Fruit fly (Drosophila melanogaster) whole organism, embryonic: Measurements from ENCODE around the gene CG44261.
A peak's percentile ranks its signal among the peaks of the same experiment; 100 is the strongest.

Experiments used
- C15 ChIP-seq: fragments of 200-800 bp; sonication (Bioruptor generic); IDR thresholded peaks from 3 replicates; pipeline ENCODE4 v1.3.6; 2022; ENCODE audit warnings: missing biosample characterization, missing genetic modification characterization
- CG10543 ChIP-seq: fragments of 200-800 bp; sonication (Bioruptor generic); optimal IDR thresholded peaks from 3 replicates; lab custom pipeline; 2017; ENCODE audit warnings: missing biosample characterization, mild to moderate bottlenecking, missing genetic modification characterization, moderate library complexity
- CG10959 ChIP-seq: fragments of 200-800 bp; sonication (Bioruptor generic); IDR thresholded peaks from 2 replicates; pipeline ENCODE4 v1.3.6; 2022; ENCODE audit warnings: missing biosample characterization, missing genetic modification characterization
- CG11085 ChIP-seq: fragments of 200-800 bp; sonication (Bioruptor generic); IDR thresholded peaks from 2 replicates; pipeline ENCODE4 v1.3.6; 2022; ENCODE audit warnings: missing biosample characterization, missing genetic modification characterization
- CG12071 ChIP-seq: fragments of 200-800 bp; sonication (Bioruptor generic); optimal IDR thresholded peaks from 3 replicates; lab custom pipeline; 2018; ENCODE audit warnings: missing biosample characterization, mild to moderate bottlenecking, missing genetic modification characterization
- CG12104 ChIP-seq: fragments of 200-800 bp; sonication (Bioruptor generic); optimal IDR thresholded peaks from 3 replicates; lab custom pipeline; 2016; ENCODE audit warnings: missing biosample characterization, missing genetic modification characterization
- CG15696 ChIP-seq: fragments of 200-800 bp; sonication (Bioruptor generic); optimal IDR thresholded peaks from 2 replicates; lab custom pipeline; 2019; ENCODE audit warnings: missing biosample characterization, mild to moderate bottlenecking, missing genetic modification characterization, moderate library complexity
- CG16863 ChIP-seq: fragments of 200-800 bp; sonication (Bioruptor generic); optimal IDR thresholded peaks from 3 replicates; lab custom pipeline; 2016; ENCODE audit warnings: missing biosample characterization, missing genetic modification characterization
- CG17385 ChIP-seq: fragments of 200-800 bp; sonication (Bioruptor generic); optimal IDR thresholded peaks from 3 replicates; lab custom pipeline; 2018; ENCODE audit warnings: missing biosample characterization, mild to moderate bottlenecking, missing genetic modification characterization
- CG17802 ChIP-seq: fragments of 200-800 bp; sonication (Bioruptor generic); optimal IDR thresholded peaks from 2 replicates; lab custom pipeline; 2018; ENCODE audit warnings: missing biosample characterization, mild to moderate bottlenecking, missing genetic modification characterization, moderate library complexity
- CG4328 ChIP-seq: fragments of 200-800 bp; sonication (Bioruptor generic); optimal IDR thresholded peaks from 3 replicates; lab custom pipeline; 2017; ENCODE audit warnings: missing biosample characterization, missing genetic modification reagents, missing genetic modification characterization
- CG4820 ChIP-seq: fragments of 200-800 bp; sonication (Bioruptor generic); optimal IDR thresholded peaks from 3 replicates; lab custom pipeline; 2016; ENCODE audit warnings: missing biosample characterization, missing genetic modification characterization
- CG5245 ChIP-seq: fragments of 200-800 bp; sonication (Bioruptor generic); optimal IDR thresholded peaks from 3 replicates; lab custom pipeline; 2016; ENCODE audit warnings: missing biosample characterization, missing genetic modification characterization
- CG6254 ChIP-seq: fragments of 200-800 bp; sonication (Bioruptor generic); optimal IDR thresholded peaks from 3 replicates; lab custom pipeline; 2017; ENCODE audit warnings: mild to moderate bottlenecking, missing biosample characterization, missing genetic modification reagents, missing genetic modification characterization
- CG6683 ChIP-seq: fragments of 200-800 bp; sonication (Bioruptor generic); optimal IDR thresholded peaks from 2 replicates; lab custom pipeline; 2017; ENCODE audit warnings: missing biosample characterization, mild to moderate bottlenecking, missing genetic modification characterization, missing genetic modification reagents
- CG7556 ChIP-seq: fragments of 200-800 bp; sonication (Bioruptor generic); optimal IDR thresholded peaks from 2 replicates; lab custom pipeline; 2017; ENCODE audit warnings: missing biosample characterization, mild to moderate bottlenecking, missing genetic modification characterization
- CG8944 ChIP-seq: fragments of 200-800 bp; sonication (Bioruptor generic); optimal IDR thresholded peaks from 3 replicates; lab custom pipeline; 2016; ENCODE audit warnings: missing biosample characterization, missing genetic modification characterization
- CG9932 ChIP-seq: fragments of 200-800 bp; sonication (Bioruptor generic); IDR thresholded peaks from 2 replicates; pipeline ENCODE4 v1.3.6; 2022; ENCODE audit warnings: missing biosample characterization, missing genetic modification characterization
- CHES-1-like ChIP-seq: fragments of 200-800 bp; sonication (Bioruptor generic); optimal IDR thresholded peaks from 2 replicates; lab custom pipeline; 2016; ENCODE audit warnings: missing biosample characterization, missing genetic modification characterization
- CrebB ChIP-seq: fragments of 200-800 bp; sonication (Bioruptor generic); optimal IDR thresholded peaks from 3 replicates; lab custom pipeline; 2018; ENCODE audit warnings: missing biosample characterization, mild to moderate bottlenecking, missing genetic modification characterization
- D19B ChIP-seq: fragments of 200-800 bp; sonication (Bioruptor generic); optimal IDR thresholded peaks from 2 replicates; lab custom pipeline; 2017; ENCODE audit warnings: missing biosample characterization, mild to moderate bottlenecking, missing genetic modification characterization
- Dip2 ChIP-seq: fragments of 200-800 bp; sonication (Bioruptor generic); IDR thresholded peaks from 2 replicates; pipeline ENCODE4 v1.3.6; 2022; ENCODE audit warnings: missing biosample characterization, missing genetic modification characterization
- Dref ChIP-seq: fragments of 200-800 bp; sonication (Bioruptor generic); IDR thresholded peaks from 2 replicates; pipeline ENCODE4 v1.3.6; 2022; ENCODE audit warnings: missing biosample characterization, missing genetic modification characterization
- Fer2 ChIP-seq: fragments of 200-800 bp; sonication (Bioruptor generic); optimal IDR thresholded peaks from 2 replicates; lab custom pipeline; 2018; ENCODE audit warnings: missing biosample characterization, mild to moderate bottlenecking, missing genetic modification characterization, moderate library complexity
- Fer3 ChIP-seq: fragments of 200-800 bp; sonication (Bioruptor generic); optimal IDR thresholded peaks from 2 replicates; lab custom pipeline; 2018; ENCODE audit warnings: missing biosample characterization, mild to moderate bottlenecking, missing genetic modification characterization, moderate library complexity
- Hand ChIP-seq: fragments of 200-800 bp; sonication (Bioruptor generic); optimal IDR thresholded peaks from 2 replicates; lab custom pipeline; 2017; ENCODE audit warnings: mild to moderate bottlenecking, missing biosample characterization, missing genetic modification reagents, missing genetic modification characterization
- Opbp ChIP-seq: fragments of 200-800 bp; sonication (Bioruptor generic); IDR thresholded peaks from 3 replicates; pipeline ENCODE4 v1.3.6; 2022; ENCODE audit warnings: missing biosample characterization, missing genetic modification characterization; ENCODE audit not compliant: partially characterized antibody
- Rfx ChIP-seq: fragments of 200-800 bp; sonication (Bioruptor generic); IDR thresholded peaks from 2 replicates; pipeline ENCODE4 v1.3.6; 2022; ENCODE audit warnings: missing biosample characterization, missing genetic modification characterization
- Stat92E ChIP-seq, 3 experiments: fragments of >200 bp in 2 of 3; fragments of 200-800 bp in 1 of 3; sonication (Bioruptor generic) in 1 of 3; optimal IDR thresholded peaks; 2 replicates each; lab custom pipeline; 2017 to 2019; ENCODE audit warnings: missing biosample characterization in 3 of 3, missing genetic modification characterization in 3 of 3, mild to moderate bottlenecking in 1 of 3, moderate library complexity in 1 of 3
- YL-1 ChIP-seq: fragments of 200-800 bp; sonication (Bioruptor generic); optimal IDR thresholded peaks from 3 replicates; lab custom pipeline; 2017; ENCODE audit warnings: missing biosample characterization, mild to moderate bottlenecking, missing genetic modification characterization
- amos ChIP-seq: fragments of 200-800 bp; sonication (Bioruptor generic); IDR thresholded peaks from 2 replicates; pipeline ENCODE4 v1.3.6; 2022; ENCODE audit warnings: missing biosample characterization, missing genetic modification characterization; ENCODE audit not compliant: partially characterized antibody
- ato ChIP-seq: fragments of 200-800 bp; sonication (Bioruptor generic); IDR thresholded peaks from 2 replicates; pipeline ENCODE4 v1.3.6; 2022; ENCODE audit warnings: missing biosample characterization, missing genetic modification characterization; ENCODE audit not compliant: partially characterized antibody
- bowl ChIP-seq: fragments of 200-800 bp; sonication (Bioruptor generic); IDR thresholded peaks from 2 replicates; pipeline ENCODE4 v1.3.6; 2022; ENCODE audit warnings: missing biosample characterization, missing genetic modification characterization
- chm ChIP-seq: fragments of 200-800 bp; sonication (Bioruptor generic); IDR thresholded peaks from 2 replicates; pipeline ENCODE4 v1.3.6; 2022; ENCODE audit warnings: missing biosample characterization, missing genetic modification characterization
- dati ChIP-seq: fragments of 200-800 bp; sonication (Bioruptor generic); IDR thresholded peaks from 2 replicates; pipeline ENCODE4 v1.3.6; 2022; ENCODE audit warnings: missing biosample characterization, missing genetic modification characterization
- emc ChIP-seq: fragments of 200-800 bp; sonication (Bioruptor generic); optimal IDR thresholded peaks from 2 replicates; lab custom pipeline; 2016; ENCODE audit warnings: missing biosample characterization, missing genetic modification characterization
- eve ChIP-seq, 2 experiments: fragments of >200 bp; optimal IDR thresholded peaks; 2 replicates each; lab custom pipeline; 2017; ENCODE audit warnings: missing biosample characterization in 2 of 2, missing genetic modification characterization in 2 of 2
- kni ChIP-seq: fragments of 200-800 bp; sonication (Bioruptor generic); optimal IDR thresholded peaks from 3 replicates; lab custom pipeline; 2017; ENCODE audit warnings: mild to moderate bottlenecking, missing biosample characterization, missing genetic modification reagents, missing genetic modification characterization
- mirr ChIP-seq: fragments of 200-800 bp; sonication (Bioruptor generic); optimal IDR thresholded peaks from 3 replicates; lab custom pipeline; 2018; ENCODE audit warnings: missing biosample characterization, mild to moderate bottlenecking, missing genetic modification characterization
- onecut ChIP-seq: fragments of 200-800 bp; sonication (Bioruptor generic); IDR thresholded peaks from 2 replicates; pipeline ENCODE4 v1.3.6; 2022; ENCODE audit warnings: missing biosample characterization, missing genetic modification characterization
- pho ChIP-seq: fragments of 200-800 bp; sonication (Bioruptor generic); optimal IDR thresholded peaks from 2 replicates; lab custom pipeline; 2016; ENCODE audit warnings: missing biosample characterization, missing genetic modification characterization
- prd ChIP-seq, 3 experiments: fragments of >200 bp in 2 of 3; fragments of 200-800 bp in 1 of 3; sonication (Bioruptor generic) in 1 of 3; optimal IDR thresholded peaks in 2 of 3; IDR thresholded peaks in 1 of 3; 2 replicates in 2 of 3; 3 replicates in 1 of 3; pipeline versions ENCODE4 v1.3.6 to Lab custom; 2017 to 2022; ENCODE audit warnings: missing biosample characterization in 1 of 3, missing genetic modification characterization in 1 of 3
- run ChIP-seq: fragments of 200-800 bp; sonication (Bioruptor generic); optimal IDR thresholded peaks from 3 replicates; lab custom pipeline; 2018; ENCODE audit warnings: missing biosample characterization, mild to moderate bottlenecking, missing genetic modification characterization
- scrt ChIP-seq: fragments of 200-800 bp; sonication (Bioruptor generic); optimal IDR thresholded peaks from 2 replicates; lab custom pipeline; 2018; ENCODE audit warnings: missing biosample characterization, mild to moderate bottlenecking, missing genetic modification characterization, moderate library complexity
- sqz ChIP-seq: fragments of 200-800 bp; sonication (Bioruptor generic); optimal IDR thresholded peaks from 3 replicates; lab custom pipeline; 2018; ENCODE audit warnings: missing biosample characterization, mild to moderate bottlenecking, missing genetic modification characterization
- sug ChIP-seq: fragments of 200-800 bp; optimal IDR thresholded peaks from 2 replicates; lab custom pipeline; 2019; ENCODE audit warnings: missing biosample characterization, mild to moderate bottlenecking, missing genetic modification characterization, moderate library complexity
- usp ChIP-seq: fragments of >200 bp; optimal IDR thresholded peaks from 2 replicates; lab custom pipeline; 2017; ENCODE audit warnings: missing biosample characterization, missing genetic modification characterization
- vvl ChIP-seq: fragments of 200-800 bp; sonication (Bioruptor generic); IDR thresholded peaks from 2 replicates; pipeline ENCODE4 v1.3.6; 2022; ENCODE audit warnings: missing biosample characterization, missing genetic modification characterization
- wek ChIP-seq: fragments of 200-800 bp; sonication (Bioruptor generic); optimal IDR thresholded peaks from 3 replicates; lab custom pipeline; 2018; ENCODE audit warnings: missing biosample characterization, mild to moderate bottlenecking, missing genetic modification characterization, moderate library complexity

CG44261 gene

DNA sequence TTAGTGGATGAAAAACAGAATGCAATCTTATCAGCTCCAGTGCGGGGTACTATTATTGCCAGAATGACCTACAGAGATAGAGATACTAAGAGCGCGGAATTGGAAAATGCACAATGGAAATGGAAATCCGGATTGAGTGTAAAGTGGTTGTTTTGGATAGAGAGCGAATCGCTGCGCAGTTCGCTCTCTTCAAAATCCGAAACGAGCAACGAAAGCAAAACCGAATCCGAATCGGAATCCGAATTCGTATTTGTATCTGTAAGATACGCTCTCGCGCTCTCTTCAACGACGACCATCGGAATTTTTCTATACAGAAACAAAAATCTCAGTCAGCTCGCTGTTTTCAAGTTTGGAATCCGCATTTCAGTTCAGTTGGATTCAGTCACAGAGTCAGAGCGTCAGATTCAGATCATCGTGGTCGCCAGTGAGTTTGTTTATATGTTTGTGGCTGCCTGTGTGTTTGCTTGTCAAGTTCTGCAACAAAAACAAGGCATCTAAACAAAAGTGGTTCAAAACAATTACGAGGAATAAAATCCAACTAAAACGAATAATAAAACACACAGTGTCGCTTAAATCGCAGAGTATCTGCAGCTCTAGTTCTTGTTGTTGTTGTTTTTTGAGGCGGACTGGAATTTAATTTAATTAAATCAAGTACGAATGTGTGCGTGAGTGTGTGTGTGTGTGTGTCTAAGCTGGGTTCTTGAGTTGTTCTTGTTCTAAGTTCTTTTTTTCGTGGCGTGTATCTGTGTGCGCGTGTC, 9.8 kb upstream of the CG44261 start, which contains the start of gene ps (continued):
- no peak for TF ChIP-seq run (tag; lab: Kevin White, UChicago)
- TF ChIP-seq CG6683 (GFP tag; lab: Kevin White, UChicago) = no peak
- no peak for TF ChIP-seq prd (optimal IDR thresholded peaks at IDR 0.05; lab: Kevin White, UChicago)
- no peak for TF ChIP-seq prd (GFP tag; IDR thresholded peaks at IDR 0.05; lab: Robert Waterston, UW)
- peak; percentile 77 for TF ChIP-seq CG10543
- no peak for TF ChIP-seq emc
- TF ChIP-seq CG4820 (GFP tag; lab: Kevin White, UChicago) = no peak
- no peak for TF ChIP-seq usp (GFP tag; lab: Kevin White, UChicago)
- TF ChIP-seq Rfx (GFP tag; lab: Robert Waterston, UW) = no peak
- TF ChIP-seq sug (tag; lab: Kevin White, UChicago) = peak; percentile 51
- peak; percentile 40 for TF ChIP-seq CG17385 (GFP tag; lab: Kevin White, UChicago)
- no peak for TF ChIP-seq CG8944 (GFP tag; lab: Kevin White, UChicago)
- peak; percentile 44 for TF ChIP-seq scrt (GFP tag; lab: Kevin White, UChicago)
- no peak for TF ChIP-seq CG7556 (GFP tag; lab: Kevin White, UChicago)
- TF ChIP-seq Dip2 (GFP tag; lab: Robert Waterston, UW) = no peak
- peak; percentile 22 for TF ChIP-seq CHES-1-like (GFP tag; lab: Kevin White, UChicago)
- no peak for TF ChIP-seq CG6254 (GFP tag; lab: Kevin White, UChicago)
- TF ChIP-seq CG10959 = no peak
- no peak for TF ChIP-seq Fer2
- TF ChIP-seq dati (GFP tag; lab: Robert Waterston, UW) = no peak
- TF ChIP-seq CrebB (tag; lab: Kevin White, UChicago) = peak; percentile 29
- TF ChIP-seq CG4328 (GFP tag; lab: Kevin White, UChicago) = peak; percentile 5
- TF ChIP-seq kni (GFP tag; lab: Kevin White, UChicago) = peak; percentile 91
- TF ChIP-seq CG12071 = peak; percentile 37
- TF ChIP-seq Stat92E (GFP tag; optimal IDR thresholded peaks at IDR 0.05; lab: Kevin White, UChicago) = no peak
- TF ChIP-seq amos (GFP tag; lab: Robert Waterston, UW) = no peak
- 0 out of 2 replicates have a peak, but pooled peaks have one; percentile 28 for TF ChIP-seq onecut (GFP tag; lab: Robert Waterston, UW)
- peak; percentile 31 for TF ChIP-seq Hand (GFP tag; lab: Kevin White, UChicago)
- TF ChIP-seq CG9932 = no peak
- peak; percentile 35 for TF ChIP-seq mirr (GFP tag; lab: Kevin White, UChicago)
- no peak for TF ChIP-seq bowl (GFP tag; lab: Robert Waterston, UW)
- TF ChIP-seq CG12104 (GFP tag; lab: Kevin White, UChicago) = no peak
- no peak for TF ChIP-seq pho (GFP tag; lab: Kevin White, UChicago)
- TF ChIP-seq eve (GFP tag; optimal IDR thresholded peaks at IDR 0.05; lab: Kevin White, UChicago) = no peak
- TF ChIP-seq Dref (GFP tag; lab: Robert Waterston, UW) = no peak
- no peak for TF ChIP-seq CG15696 (tag; lab: Kevin White, UChicago)
- TF ChIP-seq vvl = no peak
- no peak for TF ChIP-seq chm (GFP tag; lab: Robert Waterston, UW)
- TF ChIP-seq wek (GFP tag; lab: Kevin White, UChicago) = peak; percentile 3
- TF ChIP-seq C15 (GFP tag; lab: Robert Waterston, UW) = no peak
- no peak for TF ChIP-seq CG11085 (GFP tag; lab: Robert Waterston, UW)
- TF ChIP-seq CG5245 (GFP tag; lab: Kevin White, UChicago) = no peak
- peak; percentile 6 for TF ChIP-seq YL-1 (GFP tag; lab: Kevin White, UChicago)
- no peak for TF ChIP-seq D19B
- TF ChIP-seq Fer3 (tag; lab: Kevin White, UChicago) = peak; percentile 27
- no peak for TF ChIP-seq CG17802 (tag; lab: Kevin White, UChicago)
- no peak for TF ChIP-seq ato (GFP tag; lab: Robert Waterston, UW)
- no peak for TF ChIP-seq CG16863 (GFP tag; lab: Kevin White, UChicago)
- TF ChIP-seq sqz = peak; percentile 66
- TF ChIP-seq Opbp = no peak
